Worm (Caenorhabditis elegans) whole organism, dauer: ENCODE measurements around the gene srj-5.
A peak's percentile ranks its signal among the peaks of the same experiment; 100 is the strongest.

ENCODE experiments used
- unc-62 ChIP-seq: sonication (generic microtip); optimal IDR thresholded peaks from 2 replicates; lab custom pipeline; 2017; ENCODE audit warnings: missing biosample characterization, missing genetic modification reagents, missing genetic modification characterization

srj-5 gene

DNA sequence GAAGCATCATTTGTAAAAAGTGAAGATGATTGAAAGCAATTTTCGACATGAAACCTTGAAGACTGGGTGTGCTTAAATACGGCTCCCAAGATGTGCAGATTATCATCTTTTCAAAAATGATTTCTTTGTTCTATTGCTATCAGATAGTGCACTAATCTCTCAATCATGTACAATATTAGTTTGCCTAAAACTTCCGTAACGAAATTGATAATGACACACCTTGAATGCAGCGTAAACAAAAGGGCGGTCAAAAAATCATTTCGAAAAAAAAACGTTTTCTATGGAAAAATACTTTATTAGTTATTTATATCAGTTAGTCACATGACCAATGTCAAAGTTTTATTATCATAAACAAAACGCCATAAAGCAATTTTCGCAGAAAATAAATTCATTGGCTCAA lies 29.9 kb downstream of the srj-5 start, which contains the start of gene F48G7.5:
TSS of gene F48G7.5 (minus strand) at position 34 of the 400 bp plus-strand sequence.
- no peak for TF ChIP-seq unc-62 (GFP tag; lab: Kevin White, UChicago)

DNA sequence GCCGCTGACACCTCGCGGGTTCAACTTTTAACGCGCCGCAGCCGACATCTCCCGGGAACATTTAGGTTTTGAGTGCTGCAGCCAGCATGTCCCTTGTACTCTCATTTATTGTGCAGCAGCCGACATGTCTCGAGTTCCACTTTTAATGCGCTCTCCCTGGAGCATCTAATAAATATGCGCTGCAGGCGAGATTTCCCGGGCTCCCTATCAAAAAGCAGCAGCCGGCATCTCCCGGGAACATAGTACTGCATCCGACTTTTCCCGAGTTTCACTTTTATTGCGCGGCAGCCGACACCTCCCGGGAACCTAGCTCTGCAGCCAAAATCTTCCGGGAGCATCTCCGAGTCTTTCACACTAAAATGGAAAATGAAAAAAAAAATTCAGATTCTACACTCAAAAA lies 31.9 kb downstream of the srj-5 start:
- no peak for TF ChIP-seq unc-62 (GFP tag; lab: Kevin White, UChicago)

DNA sequence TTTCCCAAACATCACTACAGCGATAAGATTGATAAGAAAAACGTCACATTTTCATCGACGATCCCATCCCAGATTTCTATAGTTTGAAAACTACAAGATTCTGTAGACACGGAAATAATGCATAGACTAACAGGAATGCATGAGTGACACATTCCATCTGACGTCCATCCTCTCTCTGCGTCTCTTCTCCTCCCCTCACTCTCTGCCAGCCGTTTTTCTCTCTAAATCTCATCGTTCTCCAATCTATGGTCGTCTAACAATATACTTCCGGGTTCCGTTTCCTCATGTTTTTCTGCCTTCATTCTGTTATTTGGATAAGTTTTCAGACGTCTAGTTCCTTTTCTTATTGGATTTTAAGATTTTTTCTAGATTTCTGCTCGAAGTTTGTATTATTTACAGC lies 33.8 kb downstream of the srj-5 start, which contains the start of gene F48G7.4:
TSS of gene F48G7.4 (plus strand) at position 400 of the 400 bp plus-strand sequence.
- peak; percentile 31 for TF ChIP-seq unc-62 (GFP tag; lab: Kevin White, UChicago)

DNA sequence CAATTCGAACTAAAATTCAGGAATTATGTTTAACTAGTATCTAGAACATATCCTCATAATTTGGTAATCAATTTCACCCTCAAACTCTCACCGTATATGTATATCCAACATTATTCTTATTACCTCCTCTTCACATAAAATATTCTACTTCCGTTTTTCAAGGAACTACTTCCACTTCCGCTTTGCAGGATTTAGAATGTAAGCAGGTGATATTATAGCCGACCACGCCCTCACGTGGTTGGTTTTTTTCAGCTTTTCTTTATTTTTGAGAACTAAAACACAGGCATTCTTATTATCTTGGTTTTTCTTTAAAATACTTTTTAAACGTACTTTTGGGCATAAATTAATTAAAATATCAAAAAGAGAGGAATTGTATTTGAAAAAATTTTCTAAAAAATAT lies 34.9 kb downstream of the srj-5 start:
- no peak for TF ChIP-seq unc-62 (GFP tag; lab: Kevin White, UChicago)

DNA sequence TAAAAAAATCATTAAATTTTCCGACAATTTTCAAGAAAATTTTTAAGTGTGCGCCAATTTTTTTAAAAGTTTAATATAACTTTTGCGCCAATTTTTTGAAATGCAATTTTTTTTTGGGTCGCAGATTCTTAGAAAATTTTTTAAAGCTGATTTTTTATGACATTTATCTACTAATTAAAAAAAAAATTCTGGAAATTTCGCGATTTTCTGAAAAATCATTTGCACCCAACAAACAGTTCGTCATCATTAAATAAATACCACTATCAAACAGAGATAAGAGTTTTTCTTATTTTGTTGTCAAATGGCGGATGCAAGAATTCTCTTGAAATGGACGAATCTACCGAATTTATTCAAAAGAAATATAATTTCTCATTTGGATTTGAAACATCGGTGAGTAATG lies 37.6 kb downstream of the srj-5 start, which contains the start of gene F48G7.13:
TSS of gene F48G7.13 (plus strand) at position 301 of the 400 bp plus-strand sequence.
- no peak for TF ChIP-seq unc-62 (GFP tag; lab: Kevin White, UChicago)

DNA sequence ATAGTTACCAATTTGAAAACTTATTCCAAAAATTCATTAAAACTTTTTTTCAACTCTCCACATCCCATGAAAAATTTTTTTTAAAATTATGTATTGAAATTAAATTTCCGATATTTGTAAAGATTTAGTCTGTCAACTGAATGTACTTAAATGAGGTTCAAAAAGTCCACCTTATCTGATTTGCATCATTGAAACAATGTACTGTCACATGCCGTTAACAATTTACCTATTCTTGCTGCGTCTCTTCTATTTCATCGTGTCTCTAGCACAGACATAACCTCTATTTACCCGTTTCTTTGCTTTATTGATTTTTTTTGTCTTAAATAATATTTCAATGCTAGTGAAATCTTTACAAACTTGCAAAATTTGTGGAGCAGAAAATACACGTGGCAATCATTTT lies 42.6 kb downstream of the srj-5 start, which contains the start of gene nhr-90:
TSS of gene nhr-90 (plus strand) at position 296 of the 400 bp plus-strand sequence.
- TF ChIP-seq unc-62 (GFP tag; lab: Kevin White, UChicago), result no peak

DNA sequence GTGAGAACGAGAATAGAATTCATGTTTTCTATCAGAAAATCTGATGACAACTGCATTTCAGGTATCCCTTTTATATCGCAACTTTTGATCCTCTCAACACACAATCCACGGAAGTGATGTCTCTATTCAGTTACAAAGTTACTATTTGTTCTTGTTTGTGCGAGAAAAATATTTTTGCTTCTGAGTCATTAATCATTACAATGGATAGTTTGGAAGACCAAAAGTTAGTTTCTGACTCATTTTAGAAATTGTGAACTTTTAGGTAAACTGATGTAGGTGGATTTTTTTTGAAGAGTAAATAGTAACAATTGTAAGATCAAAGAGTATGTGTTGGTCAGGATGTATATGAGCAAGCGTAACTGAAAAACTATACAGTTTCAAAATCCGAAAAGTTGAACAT lies 43.2 kb downstream of the srj-5 start, which contains the start of gene srlf-36:
TSS of gene srlf-36 (minus strand) at position 101 of the 400 bp plus-strand sequence.
- no peak for TF ChIP-seq unc-62 (GFP tag; lab: Kevin White, UChicago)

DNA sequence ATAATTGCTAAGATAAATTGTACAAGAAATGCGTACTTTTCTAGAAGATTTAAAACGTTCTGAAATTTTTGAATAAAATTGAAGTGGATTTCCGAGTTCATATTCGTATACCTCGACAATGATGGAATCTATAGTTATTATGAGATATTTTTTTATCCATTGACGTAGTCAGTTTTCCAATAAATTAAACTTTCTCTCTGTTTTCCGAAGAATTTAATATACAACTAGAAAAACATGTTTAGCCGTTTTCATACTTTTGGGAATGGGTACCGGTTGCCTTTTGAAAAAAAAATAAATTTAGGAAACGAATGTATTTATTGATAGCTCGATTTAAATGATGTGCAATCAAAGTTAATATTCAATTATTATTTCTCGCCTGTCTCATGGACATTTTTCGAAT lies 44.0 kb downstream of the srj-5 start, which contains the start of gene srw-109:
TSS of gene srw-109 (minus strand) at position 101 of the 400 bp plus-strand sequence.
- TF ChIP-seq unc-62 (GFP tag; lab: Kevin White, UChicago), result no peak

DNA sequence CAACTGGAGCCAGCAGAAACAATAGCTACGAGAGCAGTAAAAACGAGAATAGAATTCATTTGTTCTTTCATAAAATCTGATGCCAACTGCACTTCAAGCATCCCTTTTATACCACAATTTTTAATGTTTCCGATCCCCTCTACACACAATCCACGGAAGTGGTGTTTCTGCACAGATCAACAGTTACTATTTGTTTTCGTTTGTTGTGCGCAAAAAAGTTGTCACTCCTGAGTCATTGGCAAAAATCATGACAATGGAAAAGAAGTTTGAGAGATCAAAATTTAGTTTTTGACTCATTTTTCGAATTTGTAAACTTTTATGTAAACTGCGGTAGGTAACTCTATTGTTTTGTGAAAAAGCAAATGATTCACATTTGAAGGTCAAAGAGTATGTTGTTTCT lies 48.7 kb downstream of the srj-5 start, which contains the start of gene srlf-37:
TSS of gene srlf-37 (minus strand) at position 101 of the 400 bp plus-strand sequence.
- TF ChIP-seq unc-62 (GFP tag; lab: Kevin White, UChicago), result no peak
